Worm (Caenorhabditis elegans): ENCODE results near the gene nhr-88.

The nhr-88 gene

DNA sequence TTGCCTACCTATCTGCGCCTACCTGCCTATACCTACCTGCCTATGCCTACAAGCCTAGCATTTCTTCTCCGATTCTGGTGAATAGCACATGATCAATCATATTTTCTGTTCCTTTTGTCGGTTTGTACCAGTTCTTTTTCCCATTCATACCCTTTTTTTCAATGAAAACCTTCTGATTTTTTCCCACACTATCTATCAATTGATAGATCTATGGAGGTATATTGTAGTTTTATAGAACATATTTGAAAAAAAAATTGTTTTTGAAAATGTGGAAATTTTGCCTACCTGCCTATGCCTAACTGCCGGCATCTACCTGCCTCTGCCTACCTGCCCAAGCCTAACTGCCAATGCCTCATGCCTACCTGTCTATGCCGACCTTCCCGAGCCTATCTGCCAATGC, 12.8 kb upstream of the nhr-88 start:
- TF ChIP-seq mml-1 (tag; optimal IDR thresholded peaks at IDR 0.05) (no peak), R02D3.7 (tag; optimal IDR thresholded peaks at IDR 0.05) (no peak), nhr-67 (tag; optimal IDR thresholded peaks at IDR 0.05) (no peak), nhr-237 (tag; optimal IDR thresholded peaks at IDR 0.05) (no peak), nfya-1 (tag; optimal IDR thresholded peaks at IDR 0.05; ENCODE audit: insufficient read depth) (no peak)

DNA sequence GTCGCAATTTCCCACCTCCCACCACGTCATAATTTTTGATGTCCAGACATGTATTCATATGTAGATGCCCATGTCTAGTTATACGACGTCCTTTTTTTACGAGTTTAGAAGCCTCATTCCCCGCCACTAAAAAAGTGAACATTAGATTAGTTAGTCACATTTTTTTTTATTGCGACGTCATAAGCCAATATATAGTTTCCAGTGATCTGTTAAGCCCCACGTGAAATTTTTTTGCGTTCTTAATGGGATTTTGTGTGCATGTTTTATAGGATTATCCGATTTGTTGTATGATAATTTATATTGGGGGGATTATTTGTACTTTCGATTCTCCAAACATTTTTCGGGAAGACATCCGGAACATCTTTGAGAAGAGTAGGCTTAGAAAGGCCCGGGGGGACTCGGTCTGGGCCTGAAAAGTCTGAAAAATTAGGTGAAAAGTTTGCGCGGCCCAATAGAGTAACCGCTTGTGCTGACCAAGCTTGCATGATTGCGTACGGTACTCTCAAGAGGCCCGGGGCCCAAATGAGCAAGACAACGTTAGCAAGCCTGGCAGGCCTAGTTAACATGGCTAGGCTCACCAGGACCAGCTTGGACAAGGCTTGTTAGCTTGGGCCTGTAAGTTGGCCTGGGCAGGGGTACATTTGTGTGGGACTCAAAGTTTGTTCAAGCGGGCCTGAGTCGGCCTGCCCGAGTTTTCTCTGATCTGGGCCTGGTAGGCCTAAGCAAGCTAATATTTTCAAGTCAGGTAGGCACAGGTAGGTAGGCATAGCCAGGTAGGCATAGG, 11.0 kb upstream of the nhr-88 start:
- TF ChIP-seq nhr-23 (tag; optimal IDR thresholded peaks at IDR 0.05) (no peak), ceh-82 (tag; optimal IDR thresholded peaks at IDR 0.05) (no peak), hmg-11 (tag; optimal IDR thresholded peaks at IDR 0.05) (no peak), eor-1 (tag; optimal IDR thresholded peaks at IDR 0.05) (no peak), nhr-11 (tag; optimal IDR thresholded peaks at IDR 0.05) (no peak), elt-2 (tag; optimal IDR thresholded peaks at IDR 0.05) (no peak), jun-1 (tag; optimal IDR thresholded peaks at IDR 0.05) (no peak), nhr-12 (tag; optimal IDR thresholded peaks at IDR 0.05) (no peak), elt-3 (tag; optimal IDR thresholded peaks at IDR 0.05) (no peak), nhr-25 (tag; optimal IDR thresholded peaks at IDR 0.05) (no peak), daf-12 (tag; optimal IDR thresholded peaks at IDR 0.05) (no peak), egl-5 (tag; optimal IDR thresholded peaks at IDR 0.05) (no peak), lin-39 (tag; optimal IDR thresholded peaks at IDR 0.05) (no peak), ztf-11 (tag; optimal IDR thresholded peaks at IDR 0.05) (no peak), tbx-2 (tag; optimal IDR thresholded peaks at IDR 0.05) (no peak), ceh-16 (tag; optimal IDR thresholded peaks at IDR 0.05) (no peak), ztf-4 (tag; optimal IDR thresholded peaks at IDR 0.05) (no peak), unc-62 (GFP tag; optimal IDR thresholded peaks at IDR 0.05) (no peak), fkh-10 (GFP tag; optimal IDR thresholded peaks at IDR 0.05) (no peak), nfya-1 (tag; optimal IDR thresholded peaks at IDR 0.05; ENCODE audit: insufficient read depth) (no peak)

DNA sequence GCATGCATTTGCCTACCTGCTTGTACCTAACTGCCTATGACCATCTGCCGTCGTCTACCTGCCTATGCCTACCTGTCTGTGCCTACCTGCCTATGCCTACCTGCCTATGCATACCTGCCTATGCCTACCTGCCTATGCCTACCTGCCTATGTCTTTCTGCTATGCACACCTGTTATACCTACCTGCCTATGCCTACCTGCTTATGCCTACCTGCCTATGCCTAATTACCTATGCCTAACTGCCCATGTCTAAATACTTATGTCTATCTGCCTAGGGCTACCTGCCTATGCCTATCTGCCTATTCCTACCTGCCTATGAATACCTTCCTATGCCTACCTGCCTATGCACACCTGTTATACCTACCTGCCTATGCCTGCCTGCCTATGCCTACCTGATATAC, 10.1 kb upstream of the nhr-88 start:
- no peak for TF ChIP-seq ama-1 (optimal IDR thresholded peaks at IDR 0.05)
- no peak for TF ChIP-seq ztf-11 (tag; optimal IDR thresholded peaks at IDR 0.05)
- TF ChIP-seq fkh-10 (GFP tag; optimal IDR thresholded peaks at IDR 0.05) = no peak
- no peak for TF ChIP-seq eor-1 (tag; optimal IDR thresholded peaks at IDR 0.05)
- TF ChIP-seq lin-39 (tag; optimal IDR thresholded peaks at IDR 0.05) = no peak
- TF ChIP-seq ceh-82 (tag; optimal IDR thresholded peaks at IDR 0.05) = no peak
- no peak for TF ChIP-seq nhr-12 (tag; optimal IDR thresholded peaks at IDR 0.05)
- no peak for TF ChIP-seq hmg-11 (tag; optimal IDR thresholded peaks at IDR 0.05)
- no peak for TF ChIP-seq sea-2 (GFP tag; optimal IDR thresholded peaks at IDR 0.05)
- no peak for TF ChIP-seq ceh-9 (tag; optimal IDR thresholded peaks at IDR 0.05)
- no peak for TF ChIP-seq elt-3 (tag; optimal IDR thresholded peaks at IDR 0.05)
- TF ChIP-seq aly-2 (tag; optimal IDR thresholded peaks at IDR 0.05) = no peak
- TF ChIP-seq lsy-12 (tag; optimal IDR thresholded peaks at IDR 0.05) = no peak
- no peak for TF ChIP-seq egl-5 (tag; optimal IDR thresholded peaks at IDR 0.05)

DNA sequence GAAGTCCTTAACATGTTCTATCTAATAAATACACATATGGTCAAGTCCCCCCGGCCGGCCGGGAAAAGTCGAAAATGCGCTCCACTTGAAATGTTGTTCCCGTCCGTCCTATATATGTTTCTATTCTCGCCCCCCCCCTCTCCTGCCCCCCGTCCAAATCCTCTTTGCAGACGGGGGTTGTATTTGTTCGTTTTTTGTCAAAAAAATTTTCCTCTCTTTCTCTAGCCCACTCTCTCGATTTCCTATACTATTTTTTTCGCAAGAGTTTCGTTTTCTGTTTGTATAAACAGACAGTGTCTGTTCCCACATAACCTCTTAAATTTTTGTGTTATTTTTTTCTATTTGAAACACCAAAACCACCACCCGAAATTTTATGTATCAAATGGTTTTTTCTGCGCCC, 9.4 kb upstream of the nhr-88 start:
- TF ChIP-seq unc-62 (GFP tag; optimal IDR thresholded peaks at IDR 0.05) = no peak
- TF ChIP-seq nfya-1 (tag; optimal IDR thresholded peaks at IDR 0.05; ENCODE audit: insufficient read depth) = peak; percentile 10
- peak; percentile 95 for TF ChIP-seq pha-4 (tag; optimal IDR thresholded peaks at IDR 0.05)
- no peak for TF ChIP-seq fkh-2 (tag; optimal IDR thresholded peaks at IDR 0.05)

DNA sequence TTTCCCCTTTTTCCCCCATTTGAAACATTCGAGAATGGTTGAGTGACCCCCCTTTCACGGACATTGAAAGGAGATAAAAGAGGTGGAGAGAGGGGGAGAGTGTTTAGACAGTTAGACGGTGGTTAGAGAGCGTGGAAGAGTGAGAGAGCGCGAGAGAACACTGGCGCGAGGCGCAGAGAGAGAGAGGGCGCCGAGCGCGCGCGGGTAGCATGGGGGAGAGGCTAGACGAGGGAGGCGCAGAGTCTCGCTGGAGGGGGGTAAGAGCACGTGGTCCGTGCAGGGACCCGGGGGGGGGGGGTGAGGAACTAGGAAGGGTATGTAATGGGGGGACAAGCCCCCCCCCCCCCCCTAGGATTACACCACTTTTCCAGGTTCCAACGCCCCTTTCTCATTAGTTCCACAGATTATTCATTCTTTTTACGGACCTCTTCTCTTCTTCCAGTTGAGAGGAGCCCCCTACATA, 2.5 kb upstream of the nhr-88 start:
- TF ChIP-seq elt-3 (tag; optimal IDR thresholded peaks at IDR 0.05) (peak in 2 of 3 experiments; percentile 1 to 37), nhr-12 (tag; optimal IDR thresholded peaks at IDR 0.05) (no peak), nhr-237 (tag; optimal IDR thresholded peaks at IDR 0.05) (no peak), nhr-67 (tag; optimal IDR thresholded peaks at IDR 0.05) (no peak), nhr-76 (tag; optimal IDR thresholded peaks at IDR 0.05) (no peak), sea-2 (GFP tag; optimal IDR thresholded peaks at IDR 0.05) (peak; percentile 7), ztf-11 (tag; optimal IDR thresholded peaks at IDR 0.05) (no peak), mdl-1 (tag; optimal IDR thresholded peaks at IDR 0.05) (peak; percentile 98), elt-1 (tag; optimal IDR thresholded peaks at IDR 0.05) (peak; percentile 84), nhr-28 (tag; optimal IDR thresholded peaks at IDR 0.05) (no peak), ceh-82 (tag; optimal IDR thresholded peaks at IDR 0.05) (peak; percentile 87), jun-1 (tag; optimal IDR thresholded peaks at IDR 0.05) (peak; percentile 98), mml-1 (tag; optimal IDR thresholded peaks at IDR 0.05) (no peak), nhr-23 (tag; optimal IDR thresholded peaks at IDR 0.05) (peak; percentile 97), nfya-1 (tag; optimal IDR thresholded peaks at IDR 0.05; ENCODE audit: insufficient read depth) (peak; percentile 95), ceh-16 (tag; optimal IDR thresholded peaks at IDR 0.05) (no peak), unc-39 (tag; optimal IDR thresholded peaks at IDR 0.05) (no peak), fkh-2 (tag; optimal IDR thresholded peaks at IDR 0.05) (no peak), pha-4 (tag; optimal IDR thresholded peaks at IDR 0.05) (peak; percentile 97), hmg-11 (tag; optimal IDR thresholded peaks at IDR 0.05) (peak; percentile 81), pqm-1 (tag; optimal IDR thresholded peaks at IDR 0.05) (peak; percentile 84), ztf-4 (tag; optimal IDR thresholded peaks at IDR 0.05) (no peak), snpc-4 (tag; optimal IDR thresholded peaks at IDR 0.05) (peak; percentile 47), ceh-9 (tag; optimal IDR thresholded peaks at IDR 0.05) (no peak), nhr-25 (tag; optimal IDR thresholded peaks at IDR 0.05) (peak; percentile 97), ceh-28 (tag; optimal IDR thresholded peaks at IDR 0.05) (peak; percentile 90), egl-5 (tag; optimal IDR thresholded peaks at IDR 0.05) (peak; percentile 74), lin-15B (tag; optimal IDR thresholded peaks at IDR 0.05) (peak; percentile 63), R02D3.7 (tag; optimal IDR thresholded peaks at IDR 0.05) (peak; percentile 78), fkh-10 (GFP tag; optimal IDR thresholded peaks at IDR 0.05) (peak; percentile 69), unc-62 (GFP tag; optimal IDR thresholded peaks at IDR 0.05) (peak; percentile 78)

All from whole organism, L3 larva.